Worm (Caenorhabditis elegans): ENCODE measurements around the gene sup-35.
A peak's percentile ranks its signal among the peaks of the same experiment; 100 is the strongest.

The sup-35 gene

DNA sequence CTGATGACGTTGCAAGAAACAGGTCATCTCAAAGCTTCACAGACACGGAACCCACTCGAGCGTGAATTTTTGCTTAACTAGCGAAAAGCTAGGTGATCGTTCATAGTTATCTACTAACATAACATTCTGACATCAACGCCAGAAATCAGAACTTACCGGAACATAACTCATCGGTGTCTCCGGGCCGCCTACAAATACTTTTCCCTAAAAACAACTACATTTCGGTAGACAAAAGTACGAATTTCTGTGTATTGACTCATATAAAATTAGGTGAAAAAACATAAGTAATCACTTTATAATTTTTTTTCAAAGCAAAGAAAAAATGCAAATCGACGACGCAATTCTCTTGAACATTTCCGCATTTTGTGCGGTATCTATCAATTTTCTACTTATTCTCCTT lies 44.8 kb downstream of the sup-35 start, which contains the start of gene str-261:
Gene str-261 (plus strand): TSS at position 301 of the 400 bp plus-strand sequence.
- TF ChIP-seq mml-1 (tag; optimal IDR thresholded peaks at IDR 0.05) = no peak
- no peak for TF ChIP-seq fkh-2 (tag; optimal IDR thresholded peaks at IDR 0.05)
- TF ChIP-seq nhr-11 (tag; optimal IDR thresholded peaks at IDR 0.05) = no peak
- no peak for TF ChIP-seq egl-27 (tag; optimal IDR thresholded peaks at IDR 0.05)

- TF ChIP-seq ceh-28 (tag; optimal IDR thresholded peaks at IDR 0.05) (peak; percentile 88), ceh-9 (tag; optimal IDR thresholded peaks at IDR 0.05) (no peak)
Measured at ce11 chrIII:11070210-11070609, 48.8 kb downstream of the sup-35 start.

DNA sequence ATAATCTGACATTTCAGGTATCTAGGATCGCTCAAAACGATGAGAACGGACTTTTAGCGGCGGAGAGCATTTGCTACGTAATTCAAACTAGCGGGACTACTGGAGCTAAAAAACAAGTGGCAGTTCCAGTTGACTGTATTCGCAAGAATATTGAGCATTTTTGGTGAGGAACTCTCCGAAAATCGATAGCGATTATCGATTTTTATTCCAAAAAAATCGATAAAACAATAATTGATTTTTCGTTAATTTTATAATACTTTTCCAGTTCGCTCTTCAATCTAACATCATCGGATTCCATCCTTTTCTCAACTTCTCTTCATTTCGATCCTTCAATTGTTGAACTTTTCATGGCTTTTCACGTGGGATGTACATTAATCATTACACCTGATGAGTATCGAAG lies 49.8 kb downstream of the sup-35 start:
- TF ChIP-seq nhr-77 (tag; optimal IDR thresholded peaks at IDR 0.05) (no peak), ceh-28 (tag; optimal IDR thresholded peaks at IDR 0.05) (peak; percentile 87)

DNA sequence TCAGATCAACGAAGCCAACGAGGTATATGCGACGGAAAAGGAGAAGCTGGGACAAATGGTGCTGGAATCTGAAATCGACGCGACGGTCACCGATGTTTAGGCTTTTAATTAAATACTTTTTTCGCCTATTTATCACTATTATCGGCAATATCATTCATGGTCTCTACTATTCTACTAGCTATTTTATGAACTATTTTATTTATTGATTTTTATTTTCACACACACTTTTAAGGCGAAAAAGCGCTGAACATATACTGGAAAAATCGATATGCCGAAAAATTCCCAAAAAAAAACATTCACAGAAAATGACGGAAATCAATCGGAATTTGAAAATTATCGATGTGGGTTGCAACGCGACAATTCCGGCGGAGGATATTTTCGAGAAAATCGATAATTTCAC lies 50.5 kb downstream of the sup-35 start, which contains the start of gene W09D6.1:
Gene W09D6.1 (plus strand): TSS at position 301 of the 400 bp plus-strand sequence.
- TF ChIP-seq unc-39 (tag; optimal IDR thresholded peaks at IDR 0.05) = no peak
- peak; percentile 9 for TF ChIP-seq ceh-28 (tag; optimal IDR thresholded peaks at IDR 0.05)
- TF ChIP-seq nhr-25 (tag; optimal IDR thresholded peaks at IDR 0.05) = no peak

- TF ChIP-seq snpc-4 (tag; optimal IDR thresholded peaks at IDR 0.05) (peak; percentile 71), hmg-11 (tag; optimal IDR thresholded peaks at IDR 0.05) (peak; percentile 87), nhr-25 (tag; optimal IDR thresholded peaks at IDR 0.05) (peak; percentile 58), skn-1 (tag; optimal IDR thresholded peaks at IDR 0.05) (peak; percentile 84), nhr-67 (tag; optimal IDR thresholded peaks at IDR 0.05) (no peak), egl-5 (tag; optimal IDR thresholded peaks at IDR 0.05) (peak; percentile 33), tbx-2 (tag; optimal IDR thresholded peaks at IDR 0.05) (peak; percentile 64), ZK546.5 (tag; optimal IDR thresholded peaks at IDR 0.05) (no peak), ztf-4 (tag; optimal IDR thresholded peaks at IDR 0.05) (no peak), elt-2 (tag; optimal IDR thresholded peaks at IDR 0.05) (peak; percentile 40), nhr-76 (tag; optimal IDR thresholded peaks at IDR 0.05) (no peak), ceh-9 (tag; optimal IDR thresholded peaks at IDR 0.05) (no peak), ceh-82 (tag; optimal IDR thresholded peaks at IDR 0.05) (peak; percentile 59), elt-3 (tag; optimal IDR thresholded peaks at IDR 0.05) (peak in 1 of 3 experiments; percentile 41), mml-1 (tag; optimal IDR thresholded peaks at IDR 0.05) (no peak), mdl-1 (tag; optimal IDR thresholded peaks at IDR 0.05) (no peak), elt-1 (tag; optimal IDR thresholded peaks at IDR 0.05) (no peak), nhr-12 (tag; optimal IDR thresholded peaks at IDR 0.05) (no peak), fos-1 (tag; optimal IDR thresholded peaks at IDR 0.05) (no peak), zag-1 (tag; optimal IDR thresholded peaks at IDR 0.05) (no peak), lsy-12 (tag; optimal IDR thresholded peaks at IDR 0.05) (peak; percentile 86), sea-2 (GFP tag; optimal IDR thresholded peaks at IDR 0.05) (no peak), nhr-11 (tag; optimal IDR thresholded peaks at IDR 0.05) (no peak), pha-4 (tag; optimal IDR thresholded peaks at IDR 0.05) (peak; percentile 76), unc-62 (GFP tag; optimal IDR thresholded peaks at IDR 0.05) (no peak), fkh-2 (tag; optimal IDR thresholded peaks at IDR 0.05) (no peak), daf-12 (tag; optimal IDR thresholded peaks at IDR 0.05) (no peak), nhr-237 (tag; optimal IDR thresholded peaks at IDR 0.05) (no peak), eor-1 (tag; optimal IDR thresholded peaks at IDR 0.05) (no peak), nfya-1 (tag; optimal IDR thresholded peaks at IDR 0.05; ENCODE audit: insufficient read depth) (peak; percentile 86), lin-15B (tag; optimal IDR thresholded peaks at IDR 0.05) (peak; percentile 34), ztf-11 (tag; optimal IDR thresholded peaks at IDR 0.05) (no peak), aly-2 (tag; optimal IDR thresholded peaks at IDR 0.05) (peak; percentile 22), nhr-28 (tag; optimal IDR thresholded peaks at IDR 0.05) (no peak), ama-1 (optimal IDR thresholded peaks at IDR 0.05) (no peak), nhr-43 (tag; optimal IDR thresholded peaks at IDR 0.05; ENCODE audit: poor library complexity, severe bottlenecking) (peak; percentile 82), lin-39 (tag; optimal IDR thresholded peaks at IDR 0.05) (peak; percentile 54), ceh-16 (tag; optimal IDR thresholded peaks at IDR 0.05) (peak; percentile 25), unc-39 (tag; optimal IDR thresholded peaks at IDR 0.05) (no peak), fkh-10 (GFP tag; optimal IDR thresholded peaks at IDR 0.05) (no peak), R02D3.7 (tag; optimal IDR thresholded peaks at IDR 0.05) (peak; percentile 30), egl-27 (tag; optimal IDR thresholded peaks at IDR 0.05) (no peak), pqm-1 (tag; optimal IDR thresholded peaks at IDR 0.05) (no peak), ceh-28 (tag; optimal IDR thresholded peaks at IDR 0.05) (no peak), nhr-77 (tag; optimal IDR thresholded peaks at IDR 0.05) (peak; percentile 54)
Measured at ce11 chrIII:11066691-11067090, 52.3 kb downstream of the sup-35 start.
